Worm (Caenorhabditis elegans) whole organism, L4/young adult: Measurements from ENCODE around the gene M03B6.4.

Experiments
- W03F9.2 ChIP-seq: fragments of 150-350 bp; optimal IDR thresholded peaks from 2 replicates; lab custom pipeline; 2014; ENCODE audit warnings: missing biosample characterization, missing genetic modification characterization
- dao-5 ChIP-seq: sonication (generic microtip); optimal IDR thresholded peaks from 2 replicates; lab custom pipeline; 2016; ENCODE audit warnings: missing genotype, missing genetic modification characterization, moderate library complexity, missing compliant biosample characterization
- him-1 ChIP-seq: sonication (generic microtip); optimal IDR thresholded peaks from 2 replicates; lab custom pipeline; 2016; ENCODE audit warnings: missing genotype, missing genetic modification reagents, missing genetic modification characterization, missing compliant biosample characterization

- TF ChIP-seq dao-5 (tag; lab: Kevin White, UChicago) (no peak), him-1 (tag; lab: Kevin White, UChicago) (no peak), W03F9.2 (no peak)
Observed at ce11 chrX:13900047-13900446, 41.4 kb downstream of the M03B6.4 start, which contains the start of gene sra-38.
